Fruit fly (Drosophila melanogaster): ENCODE results near the gene Cyp4e3.

Cyp4e3 gene

dm6 chr2L:9705872-9706317 is 44.0 kb downstream of the Cyp4e3 start, which contains the start of gene CG31710 (continued):
- TF ChIP-seq Hand (GFP tag; optimal IDR thresholded peaks at IDR 0.05) (no peak), CG12299 (tag; optimal IDR thresholded peaks at IDR 0.05) (no peak), CG12236 (GFP tag; optimal IDR thresholded peaks at IDR 0.05) (no peak), Atf6 (GFP tag; IDR thresholded peaks at IDR 0.05) (no peak), Antp (GFP tag; optimal IDR thresholded peaks at IDR 0.05) (no peak), Ets65A (GFP tag) (no peak), gce (GFP tag; IDR thresholded peaks at IDR 0.05) (no peak), zfh1 (GFP tag; IDR thresholded peaks at IDR 0.05) (no peak), jumu (GFP tag; optimal IDR thresholded peaks at IDR 0.05) (no peak), Oaz (GFP tag; IDR thresholded peaks at IDR 0.05) (no peak), CG7271 (tag; optimal IDR thresholded peaks at IDR 0.05) (no peak), YL-1 (GFP tag; optimal IDR thresholded peaks at IDR 0.05) (peak; percentile 49), al (GFP tag; IDR thresholded peaks at IDR 0.05) (no peak), Dfd (GFP tag; optimal IDR thresholded peaks at IDR 0.05) (no peak), Chrac-16 (GFP tag; optimal IDR thresholded peaks at IDR 0.05) (no peak), CG10654 (GFP tag; optimal IDR thresholded peaks at IDR 0.05) (no peak), dysf (GFP tag; IDR thresholded peaks at IDR 0.05) (no peak), stwl (tag; optimal IDR thresholded peaks at IDR 0.05) (peak; percentile 30), ftz-f1 (GFP tag; optimal IDR thresholded peaks at IDR 0.05) (no peak), CG13287 (GFP tag; IDR thresholded peaks at IDR 0.05; ENCODE audit: partially characterized antibody) (peak; percentile 39; the same call in 1 of the 2 replicates), psq (GFP tag; optimal IDR thresholded peaks at IDR 0.05) (no peak), Six4 (GFP tag; optimal IDR thresholded peaks at IDR 0.05) (no peak), CG15514 (GFP tag; optimal IDR thresholded peaks at IDR 0.05) (peak; percentile 20), CG12769 (tag; optimal IDR thresholded peaks at IDR 0.05) (peak; percentile 7), Fer1 (GFP tag; optimal IDR thresholded peaks at IDR 0.05) (peak; percentile 17), CG16815 (GFP tag; optimal IDR thresholded peaks at IDR 0.05) (no peak), CG2678 (tag; optimal IDR thresholded peaks at IDR 0.05) (peak; percentile 23), CG2712 (tag; optimal IDR thresholded peaks at IDR 0.05) (peak; percentile 16), vfl (GFP tag; optimal IDR thresholded peaks at IDR 0.05) (no peak), cg (GFP tag; optimal IDR thresholded peaks at IDR 0.05) (no peak), CG5180 (GFP tag; optimal IDR thresholded peaks at IDR 0.05) (peak; percentile 23), chinmo (GFP tag; IDR thresholded peaks at IDR 0.05; ENCODE audit: partially characterized antibody) (peak; percentile 77; the same call in 1 of the 4 replicates), CG14441 (GFP tag; IDR thresholded peaks at IDR 0.05) (no peak), Fer2 (tag; optimal IDR thresholded peaks at IDR 0.05) (no peak), CG12071 (GFP tag; optimal IDR thresholded peaks at IDR 0.05) (no peak), CG4424 (GFP tag; optimal IDR thresholded peaks at IDR 0.05) (no peak), fu2 (GFP tag; optimal IDR thresholded peaks at IDR 0.05) (no peak), Ravus (GFP tag; IDR thresholded peaks at IDR 0.05) (no peak), so (GFP tag; IDR thresholded peaks at IDR 0.05) (0 out of 3 replicates have a peak, but pooled peaks have one; percentile 56), CG17186 (GFP tag; optimal IDR thresholded peaks at IDR 0.05) (no peak), CG9932 (GFP tag; IDR thresholded peaks at IDR 0.05) (no peak), otp (GFP tag; IDR thresholded peaks at IDR 0.05) (no peak), CG32767 (GFP tag; IDR thresholded peaks at IDR 0.05) (no peak), pum (GFP tag; optimal IDR thresholded peaks at IDR 0.05) (no peak), trem (tag; optimal IDR thresholded peaks at IDR 0.05) (no peak), unc-4 (GFP tag; IDR thresholded peaks at IDR 0.05; ENCODE audit: partially characterized antibody) (no peak), CG15479 (GFP tag; optimal IDR thresholded peaks at IDR 0.05) (no peak), Drgx (GFP tag; IDR thresholded peaks at IDR 0.05) (no peak), cad (GFP tag; optimal IDR thresholded peaks at IDR 0.05) (no peak), CG7786 (GFP tag; optimal IDR thresholded peaks at IDR 0.05) (no peak), CHES-1-like (GFP tag; optimal IDR thresholded peaks at IDR 0.05) (no peak), CG2120 (GFP tag; optimal IDR thresholded peaks at IDR 0.05) (no peak)

Data from whole organism, embryonic.